Fruit fly (Drosophila melanogaster): Measurements from ENCODE around the gene CG3987.

CG3987 gene

dm6 chr3R:15092351-15092750 lies 47.4 kb upstream of the CG3987 start (continued):
- TF ChIP-seq Adf1 (GFP tag; IDR thresholded peaks at IDR 0.05) (no peak), cg (GFP tag; optimal IDR thresholded peaks at IDR 0.05) (no peak), NfI (GFP tag; optimal IDR thresholded peaks at IDR 0.05) (no peak), CG15011 (GFP tag; optimal IDR thresholded peaks at IDR 0.05) (no peak), sisA (GFP tag; IDR thresholded peaks at IDR 0.05) (no peak), trh (GFP tag; optimal IDR thresholded peaks at IDR 0.05) (no peak), ro (GFP tag; IDR thresholded peaks at IDR 0.05) (no peak), Oli (tag; optimal IDR thresholded peaks at IDR 0.05) (peak; percentile 6), CG11504 (tag; optimal IDR thresholded peaks at IDR 0.05) (peak; percentile 21), CG12219 (GFP tag; optimal IDR thresholded peaks at IDR 0.05) (no peak), CG1603 (tag; optimal IDR thresholded peaks at IDR 0.05) (no peak), CG7372 (GFP tag; IDR thresholded peaks at IDR 0.05) (no peak), CG10959 (GFP tag; IDR thresholded peaks at IDR 0.05) (no peak), otp (GFP tag; IDR thresholded peaks at IDR 0.05) (no peak), NK7.1 (GFP tag; optimal IDR thresholded peaks at IDR 0.05) (no peak), sd (tag; optimal IDR thresholded peaks at IDR 0.05) (no peak), ind (GFP tag; optimal IDR thresholded peaks at IDR 0.05) (no peak), CG11085 (GFP tag; IDR thresholded peaks at IDR 0.05) (no peak), CG6272 (GFP tag; IDR thresholded peaks at IDR 0.05) (no peak), CG7786 (GFP tag; optimal IDR thresholded peaks at IDR 0.05) (no peak), CG15696 (tag; optimal IDR thresholded peaks at IDR 0.05) (no peak), aop (GFP tag; IDR thresholded peaks at IDR 0.05) (no peak), slbo (GFP tag; IDR thresholded peaks at IDR 0.05) (peak; percentile 10; the same call in 1 of the 2 replicates), lab (GFP tag; optimal IDR thresholded peaks at IDR 0.05) (no peak), CG6254 (GFP tag; optimal IDR thresholded peaks at IDR 0.05) (peak; percentile 25), ash1 (GFP tag; optimal IDR thresholded peaks at IDR 0.05) (no peak), bigmax (GFP tag; optimal IDR thresholded peaks at IDR 0.05) (no peak), CG17912 (GFP tag; optimal IDR thresholded peaks at IDR 0.05) (no peak), lilli (GFP tag; optimal IDR thresholded peaks at IDR 0.05) (no peak), zf30C (GFP tag; optimal IDR thresholded peaks at IDR 0.05) (peak; percentile 26), CG34224 (GFP tag; IDR thresholded peaks at IDR 0.05; ENCODE audit: partially characterized antibody) (no peak), CG4360 (GFP tag; IDR thresholded peaks at IDR 0.05) (no peak), bcd (GFP tag; optimal IDR thresholded peaks at IDR 0.05) (peak; percentile 10), kni (GFP tag; optimal IDR thresholded peaks at IDR 0.05) (no peak), CG9817 (tag; optimal IDR thresholded peaks at IDR 0.05) (no peak), CG4854 (GFP tag; optimal IDR thresholded peaks at IDR 0.05) (no peak), CG10366 (GFP tag; IDR thresholded peaks at IDR 0.05) (no peak), phol (tag; optimal IDR thresholded peaks at IDR 0.05) (peak; percentile 51), YL-1 (GFP tag; optimal IDR thresholded peaks at IDR 0.05) (no peak), CG18764 (GFP tag; optimal IDR thresholded peaks at IDR 0.05) (no peak), Hey (tag; optimal IDR thresholded peaks at IDR 0.05) (no peak), CG2202 (tag; optimal IDR thresholded peaks at IDR 0.05) (no peak), CG1792 (GFP tag; optimal IDR thresholded peaks at IDR 0.05) (no peak), Nf-YC (tag; optimal IDR thresholded peaks at IDR 0.05) (no peak), CG2129 (GFP tag; IDR thresholded peaks at IDR 0.05; ENCODE audit: partially characterized antibody) (no peak), Aef1 (GFP tag; IDR thresholded peaks at IDR 0.05) (no peak), CG12769 (tag; optimal IDR thresholded peaks at IDR 0.05) (no peak), CG5180 (GFP tag; optimal IDR thresholded peaks at IDR 0.05) (no peak), PHDP (tag; optimal IDR thresholded peaks at IDR 0.05) (no peak), CG18262 (tag; optimal IDR thresholded peaks at IDR 0.05) (peak; percentile 54), CG11560 (tag; IDR thresholded peaks at IDR 0.05) (no peak), CG2116 (GFP tag; optimal IDR thresholded peaks at IDR 0.05) (no peak)

Data from whole organism, embryonic.